Fruit fly (Drosophila melanogaster) S2 (cell line): ENCODE measurements around the gene CG6891.

ENCODE experiments used
- CG8478 ChIP-seq: fragments of >200 bp; optimal IDR thresholded peaks from 2 replicates; lab custom pipeline; 2018
- CTCF ChIP-seq, 2 experiments: fragments of >200 bp; optimal IDR thresholded peaks; 2 replicates each; lab custom pipeline; 2018

DNA sequence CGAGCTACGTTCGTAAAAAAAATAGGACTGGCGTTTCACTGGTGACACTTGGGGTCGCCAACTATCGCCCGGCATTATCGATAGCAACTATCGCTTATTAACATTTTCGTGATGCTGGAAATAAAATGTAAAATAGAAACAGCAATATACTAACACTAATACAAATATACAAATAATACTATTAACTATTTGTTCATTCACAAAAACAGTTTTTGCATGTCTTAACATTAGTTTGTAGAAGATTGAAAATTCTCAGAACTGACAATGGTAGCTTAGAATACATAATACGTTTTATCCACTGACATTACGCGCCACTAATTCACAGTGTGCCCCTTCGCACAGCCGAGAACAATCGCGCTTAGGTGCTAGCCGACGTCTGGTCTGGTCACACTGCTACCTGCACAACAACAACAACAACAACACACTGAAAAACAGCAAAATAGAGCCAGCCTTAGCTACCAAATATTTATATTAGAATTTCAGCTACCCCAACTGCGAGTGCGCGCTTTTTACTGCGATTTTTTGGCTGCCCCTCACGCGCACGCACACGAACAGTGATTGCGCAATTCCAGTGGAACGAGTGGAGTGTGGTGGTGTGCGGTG lies 13.2 kb downstream of the CG6891 start, which contains the start of the genes CG6961 and S6KL:
- no peak for TF ChIP-seq CG8478
- no peak for TF ChIP-seq CTCF (optimal IDR thresholded peaks at IDR 0.05; lab: Kevin White, UChicago)
